Worm (Caenorhabditis elegans) whole organism, midembryonic: ENCODE data around the gene Y53F4B.23.
"Not testable (repeated sequence)": the region's sequence is repeated elsewhere in the genome, so short reads cannot be mapped to it uniquely, and the experiment has no call there.

Source experiments
- T22C8.4 ChIP-seq: fragments of 200-800 bp; sonication (Bioruptor generic); IDR thresholded peaks from 2 replicates; pipeline ENCODE4 v1.3.6; 2022; ENCODE audit warnings: missing genetic modification characterization, missing compliant biosample characterization
- cog-1 ChIP-seq: sonication (generic microtip); optimal IDR thresholded peaks from 2 replicates; lab custom pipeline; 2016; ENCODE audit warnings: missing genetic modification characterization, missing compliant biosample characterization
- flt-1 ChIP-seq: fragments of 200-800 bp; sonication (Bioruptor generic); IDR thresholded peaks from 2 replicates; pipeline ENCODE4 v1.3.6; 2022; ENCODE audit warnings: missing genetic modification characterization, missing compliant biosample characterization
- klf-2 ChIP-seq: fragments of 200-800 bp; sonication (Bioruptor generic); conservative IDR thresholded peaks from 2 replicates; pipeline ENCODE4 v1.3.6; 2022; ENCODE audit warnings: missing genetic modification reagents, missing genetic modification characterization, missing compliant biosample characterization
- med-1 ChIP-seq: sonication (generic microtip); optimal IDR thresholded peaks from 2 replicates; lab custom pipeline; 2017; ENCODE audit warnings: missing genetic modification characterization, mild to moderate bottlenecking, missing compliant biosample characterization, antibody characterized with exemption, missing genetic modification reagents; ENCODE audit not compliant: insufficient read depth
- ref-1 ChIP-seq: fragments of 200-800 bp; sonication (Bioruptor generic); conservative IDR thresholded peaks from 2 replicates; pipeline ENCODE4 v1.3.6; 2022; ENCODE audit warnings: missing genetic modification reagents, missing genetic modification characterization, missing compliant biosample characterization
- tab-1 ChIP-seq: fragments of 200-800 bp; sonication (Bioruptor generic); IDR thresholded peaks from 2 replicates; pipeline ENCODE4 v1.3.6; 2022; ENCODE audit warnings: missing genetic modification characterization, missing compliant biosample characterization
- ztf-23 ChIP-seq: fragments of 200-800 bp; sonication (Bioruptor generic); IDR thresholded peaks from 2 replicates; pipeline ENCODE4 v1.3.6; 2022; ENCODE audit warnings: missing genetic modification reagents, missing genetic modification characterization, missing compliant biosample characterization
- ztf-29 ChIP-seq: fragments of 200-800 bp; sonication (Bioruptor generic); IDR thresholded peaks from 2 replicates; pipeline ENCODE4 v1.3.6; 2022; ENCODE audit warnings: missing genetic modification reagents, missing genetic modification characterization, missing compliant biosample characterization

Y53F4B.23 gene

DNA sequence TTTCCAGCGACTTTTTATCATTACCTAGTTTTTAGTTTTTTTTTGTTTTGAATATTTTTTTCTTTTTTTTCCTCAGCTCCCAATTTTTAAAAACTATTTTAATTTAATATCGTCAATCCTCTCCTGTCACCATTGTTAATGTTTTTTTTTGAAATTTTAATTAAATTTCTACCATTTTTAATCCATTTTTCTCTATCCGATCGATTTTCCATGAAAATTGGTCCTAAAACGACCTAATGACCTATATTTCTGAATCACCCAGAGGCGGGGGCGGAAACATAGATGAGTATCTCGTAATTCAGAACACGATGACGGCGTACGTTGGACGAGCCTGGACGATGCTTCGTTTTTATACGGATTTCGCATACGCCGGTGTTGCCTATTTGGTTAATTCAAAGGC is 14.5 kb upstream of the Y53F4B.23 start, which contains the start of gene Y53F4B.39:
TSS of gene Y53F4B.39 (plus strand) at position 301 of the 400 bp plus-strand sequence.
- TF ChIP-seq T22C8.4 (GFP tag; lab: Robert Waterston, UW) (no peak), tab-1 (GFP tag; lab: Robert Waterston, UW) (no peak), ztf-23 (GFP tag; lab: Robert Waterston, UW) (no peak), ztf-29 (GFP tag; lab: Robert Waterston, UW) (no peak), cog-1 (tag; lab: Kevin White, UChicago) (no peak), med-1 (GFP tag; lab: Kevin White, UChicago) (no peak)

DNA sequence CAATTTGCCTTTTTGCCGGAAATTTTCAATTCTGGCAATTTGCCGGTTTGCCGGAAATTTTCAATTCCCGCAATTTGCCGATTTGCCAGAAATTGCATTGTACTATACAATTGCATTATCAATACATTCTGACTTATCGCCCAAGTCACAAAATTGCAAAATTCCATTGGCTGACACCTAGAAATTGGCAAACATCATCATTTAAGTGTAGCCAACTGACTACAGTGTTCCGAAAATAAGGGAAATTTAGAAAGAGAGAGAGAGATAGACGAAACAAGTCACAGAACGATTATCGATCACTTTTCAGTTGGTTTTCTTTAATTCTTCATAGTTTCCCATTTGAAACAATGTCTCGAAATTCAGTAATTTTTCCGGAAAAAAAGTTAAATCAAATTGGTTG is 13.0 kb upstream of the Y53F4B.23 start:
- TF ChIP-seq flt-1 (GFP tag; lab: Robert Waterston, UW) (no peak), ztf-29 (GFP tag; lab: Robert Waterston, UW) (no peak), med-1 (GFP tag; lab: Kevin White, UChicago) (no peak), ref-1 (GFP tag; lab: Robert Waterston, UW) (no peak), tab-1 (GFP tag; lab: Robert Waterston, UW) (no peak), ztf-23 (GFP tag; lab: Robert Waterston, UW) (no peak), T22C8.4 (GFP tag; lab: Robert Waterston, UW) (no peak), klf-2 (GFP tag; lab: Robert Waterston, UW) (no peak), cog-1 (tag; lab: Kevin White, UChicago) (no peak)

DNA sequence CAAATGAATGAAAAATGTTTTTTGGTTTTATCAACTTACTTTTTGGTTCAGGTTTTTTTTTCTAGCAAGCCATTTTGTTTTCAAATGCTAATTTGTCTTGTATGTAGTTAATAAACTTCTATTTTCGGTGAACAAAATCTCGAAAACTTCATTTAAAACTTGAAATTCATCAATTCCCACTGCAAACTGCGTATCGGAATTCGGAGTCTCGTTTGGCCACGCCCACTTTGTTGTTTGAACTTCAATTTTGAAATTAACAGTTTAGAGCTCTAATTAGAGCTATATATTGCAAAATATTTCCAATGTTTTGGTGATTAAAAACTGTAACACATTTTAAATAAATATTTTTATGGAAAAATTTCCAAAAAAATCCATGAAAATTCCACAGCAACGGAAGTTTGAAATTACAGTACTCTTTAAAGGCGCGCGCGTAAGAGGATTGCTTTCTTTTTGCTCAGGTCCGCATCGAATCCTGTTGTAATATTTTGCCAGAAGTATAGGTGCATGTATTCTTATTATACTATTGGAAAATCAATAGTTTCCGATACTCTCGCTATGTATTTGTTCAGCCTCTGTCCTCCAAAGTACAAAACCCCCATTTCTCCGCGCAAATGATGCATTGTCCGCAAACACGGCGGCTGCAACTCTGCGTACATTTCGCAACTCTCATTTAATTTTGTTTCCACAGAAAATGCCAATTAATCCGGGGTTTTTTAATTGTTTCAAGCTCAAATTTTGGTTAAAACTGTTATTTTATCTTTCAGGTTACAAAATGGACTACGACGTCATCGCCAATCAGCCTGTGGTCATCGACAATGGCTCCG is 4.6 kb upstream of the Y53F4B.23 start, which contains the start of gene arp-1:
TSS of gene arp-1 (plus strand) at position 765 of the 824 bp plus-strand sequence.
- TF ChIP-seq ref-1 (GFP tag; lab: Robert Waterston, UW) (no peak), cog-1 (tag; lab: Kevin White, UChicago) (peak; percentile 1), ztf-23 (GFP tag; lab: Robert Waterston, UW) (no peak), klf-2 (GFP tag; lab: Robert Waterston, UW) (no peak), ztf-29 (GFP tag; lab: Robert Waterston, UW) (no peak), tab-1 (GFP tag; lab: Robert Waterston, UW) (no peak), med-1 (GFP tag; lab: Kevin White, UChicago) (no peak), T22C8.4 (GFP tag; lab: Robert Waterston, UW) (peak; percentile 33; the same call in 1 of the 2 replicates)

DNA sequence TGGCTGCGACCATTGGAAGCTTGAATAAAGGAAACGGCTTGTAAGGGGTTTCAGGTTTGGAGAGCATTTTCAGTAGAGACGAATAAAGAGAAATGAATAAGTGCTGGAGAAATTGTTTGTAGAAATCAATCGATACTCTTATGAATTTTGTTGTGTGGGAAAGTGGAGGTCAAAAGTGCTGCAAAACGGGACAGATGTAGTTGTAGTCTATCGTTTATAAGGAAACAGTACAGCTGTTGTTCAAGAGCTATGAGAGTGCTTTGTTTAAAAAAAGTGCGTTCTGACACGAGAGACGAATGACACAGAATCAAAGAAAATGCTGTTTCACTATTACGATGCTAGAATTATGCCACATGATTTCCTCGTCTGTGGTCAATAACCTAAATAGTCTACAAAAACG is 6.2 kb downstream of the Y53F4B.23 start, which contains the start of gene Y53F4B.62:
TSS of gene Y53F4B.62 (minus strand) at position 101 of the 400 bp plus-strand sequence.
- TF ChIP-seq ztf-29 (GFP tag; lab: Robert Waterston, UW) (no peak), ztf-23 (GFP tag; lab: Robert Waterston, UW) (no peak), klf-2 (GFP tag; lab: Robert Waterston, UW) (no peak), med-1 (GFP tag; lab: Kevin White, UChicago) (no peak), tab-1 (GFP tag; lab: Robert Waterston, UW) (no peak), flt-1 (GFP tag; lab: Robert Waterston, UW) (no peak), ref-1 (GFP tag; lab: Robert Waterston, UW) (no peak), T22C8.4 (GFP tag; lab: Robert Waterston, UW) (no peak), cog-1 (tag; lab: Kevin White, UChicago) (no peak)

DNA sequence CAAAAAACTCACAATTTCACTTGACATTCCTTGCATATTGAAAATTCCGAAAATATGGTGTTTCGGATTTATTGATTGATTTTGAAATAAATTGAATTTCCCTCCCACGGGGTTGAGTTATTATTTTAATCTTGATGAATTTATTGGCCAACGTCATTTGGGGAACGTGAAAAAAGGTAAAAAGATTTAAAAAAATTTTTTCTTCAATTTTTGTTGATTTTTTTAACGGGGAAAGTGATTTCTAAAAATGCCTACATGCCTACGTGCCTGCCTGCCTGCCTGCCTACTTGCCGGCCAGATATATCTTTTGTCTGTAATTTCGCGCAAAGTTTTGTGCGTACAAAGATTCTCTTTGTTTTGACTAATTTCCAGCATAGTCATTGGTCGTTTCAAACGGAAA is 10.0 kb downstream of the Y53F4B.23 start, which contains the start of gene Y53F4B.24:
TSS of gene Y53F4B.24 (minus strand) at position 101 of the 400 bp plus-strand sequence.
- TF ChIP-seq ztf-23 (GFP tag; lab: Robert Waterston, UW) (no peak), ztf-29 (GFP tag; lab: Robert Waterston, UW) (no peak), cog-1 (tag; lab: Kevin White, UChicago) (no peak), T22C8.4 (GFP tag; lab: Robert Waterston, UW) (no peak), ref-1 (GFP tag; lab: Robert Waterston, UW) (no peak), klf-2 (GFP tag; lab: Robert Waterston, UW) (no peak), tab-1 (GFP tag; lab: Robert Waterston, UW) (no peak), flt-1 (GFP tag; lab: Robert Waterston, UW) (no peak), med-1 (GFP tag; lab: Kevin White, UChicago) (no peak)

DNA sequence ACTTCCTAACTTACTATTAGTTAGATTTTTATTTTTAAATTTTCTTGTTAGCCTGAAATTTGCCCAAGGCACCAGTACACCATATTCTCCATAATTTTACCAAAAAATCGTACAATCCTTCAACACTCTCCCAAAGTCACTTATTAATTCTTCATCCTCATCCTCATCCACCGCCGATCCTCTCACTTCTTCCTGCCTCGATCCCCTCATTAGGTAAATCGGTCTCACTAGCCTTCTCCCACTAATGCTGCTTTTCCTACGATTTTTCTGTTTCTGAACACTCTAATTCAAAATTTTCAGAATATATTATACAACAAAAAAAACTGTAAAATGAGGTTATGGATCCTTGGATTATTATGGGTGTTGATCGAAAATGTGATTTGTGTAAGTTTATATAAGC is 11.6 kb downstream of the Y53F4B.23 start, which contains the start of gene Y53F4B.25:
TSS of gene Y53F4B.25 (plus strand) at position 301 of the 400 bp plus-strand sequence.
- no peak for TF ChIP-seq flt-1 (GFP tag; lab: Robert Waterston, UW)
- no peak for TF ChIP-seq ztf-23 (GFP tag; lab: Robert Waterston, UW)
- no peak for TF ChIP-seq med-1 (GFP tag; lab: Kevin White, UChicago)
- no peak for TF ChIP-seq ztf-29 (GFP tag; lab: Robert Waterston, UW)
- no peak for TF ChIP-seq T22C8.4 (GFP tag; lab: Robert Waterston, UW)
- no peak for TF ChIP-seq tab-1 (GFP tag; lab: Robert Waterston, UW)
- TF ChIP-seq klf-2 (GFP tag; lab: Robert Waterston, UW): no peak
- no peak for TF ChIP-seq cog-1 (tag; lab: Kevin White, UChicago)
- TF ChIP-seq ref-1 (GFP tag; lab: Robert Waterston, UW): no peak

DNA sequence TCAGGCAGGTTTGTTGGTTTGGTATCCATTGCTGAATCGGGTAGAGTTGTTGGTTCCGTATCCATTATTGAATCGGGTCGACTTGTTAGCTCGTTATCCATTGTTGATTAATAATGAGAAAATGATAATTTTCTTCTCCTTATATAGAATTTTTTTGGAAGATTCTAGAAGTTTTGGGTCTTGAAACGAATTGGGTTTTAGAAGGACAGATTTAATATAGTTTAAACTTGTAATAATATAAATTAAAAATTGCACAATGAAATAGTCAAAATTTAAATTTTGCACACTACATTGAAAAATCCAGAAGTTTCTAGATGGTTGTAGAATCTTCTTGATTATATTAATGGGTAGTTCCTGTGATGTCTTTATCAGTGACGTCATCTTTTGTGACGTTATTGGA is 16.6 kb downstream of the Y53F4B.23 start, which contains the start of gene Y53F4B.26:
TSS of gene Y53F4B.26 (minus strand) at position 101 of the 400 bp plus-strand sequence.
- TF ChIP-seq ztf-29 (GFP tag; lab: Robert Waterston, UW); cog-1 (tag; lab: Kevin White, UChicago); tab-1 (GFP tag; lab: Robert Waterston, UW): not testable (repeated sequence)

DNA sequence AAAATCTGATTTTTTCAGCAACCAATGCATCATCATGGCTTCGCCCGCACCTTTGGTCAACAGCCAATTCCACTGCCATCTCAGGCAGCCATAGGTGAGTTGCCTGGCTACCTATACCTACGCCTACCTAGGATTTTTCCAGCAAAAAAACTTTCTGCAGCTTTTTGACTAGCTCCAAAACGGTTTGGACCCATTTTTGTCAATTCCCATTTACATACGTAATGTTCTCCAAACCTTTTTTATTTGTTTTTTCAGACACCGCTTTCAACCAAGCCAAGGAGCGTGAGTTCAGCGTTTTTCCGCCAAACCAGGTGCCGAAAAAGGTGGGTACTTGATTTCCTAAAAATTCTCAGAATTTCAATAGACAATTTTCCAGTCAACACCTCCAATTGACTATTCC is 19.4 kb downstream of the Y53F4B.23 start:
- no peak for TF ChIP-seq ztf-29 (GFP tag; lab: Robert Waterston, UW)
- no peak for TF ChIP-seq ref-1 (GFP tag; lab: Robert Waterston, UW)
- no peak for TF ChIP-seq T22C8.4 (GFP tag; lab: Robert Waterston, UW)
- no peak for TF ChIP-seq cog-1 (tag; lab: Kevin White, UChicago)
- no peak for TF ChIP-seq med-1 (GFP tag; lab: Kevin White, UChicago)
- TF ChIP-seq ztf-23 (GFP tag; lab: Robert Waterston, UW): no peak
- TF ChIP-seq tab-1 (GFP tag; lab: Robert Waterston, UW): no peak
- no peak for TF ChIP-seq klf-2 (GFP tag; lab: Robert Waterston, UW)
- TF ChIP-seq flt-1 (GFP tag; lab: Robert Waterston, UW): no peak
